Worm (Caenorhabditis elegans) whole organism, young adult: ENCODE data around the gene R148.5.
A peak's percentile ranks its signal among the peaks of the same experiment; 100 is the strongest.

Experiments used
- F22D6.2 ChIP-seq: sonication (generic microtip); optimal IDR thresholded peaks from 2 replicates; lab custom pipeline; 2016; ENCODE audit warnings: mild to moderate bottlenecking, missing genetic modification characterization, missing compliant biosample characterization
- F37B4.10 ChIP-seq: fragments of 200-800 bp; sonication (Bioruptor generic); IDR thresholded peaks from 2 replicates; pipeline ENCODE4 v1.3.6; 2022; ENCODE audit warnings: missing genetic modification characterization, missing compliant biosample characterization
- K12H6.12 ChIP-seq: fragments of 200-800 bp; sonication (Bioruptor generic); optimal IDR thresholded peaks from 2 replicates; lab custom pipeline; 2018; ENCODE audit warnings: mild to moderate bottlenecking, missing genetic modification characterization, missing compliant biosample characterization
- T26A5.8 ChIP-seq: sonication (generic microtip); optimal IDR thresholded peaks from 2 replicates; lab custom pipeline; 2016; ENCODE audit warnings: missing genetic modification characterization, missing compliant biosample characterization
- Y53G8AR.9 ChIP-seq: fragments of 200-800 bp; sonication (Bioruptor generic); conservative IDR thresholded peaks from 2 replicates; pipeline ENCODE4 v1.3.6; 2022; ENCODE audit warnings: missing genetic modification reagents, missing genetic modification characterization, missing compliant biosample characterization
- ama-1 ChIP-seq, 3 experiments: fragments of 150-350 bp in 1 of 3; sonication (generic microtip) in 2 of 3; optimal IDR thresholded peaks; 2 replicates each; lab custom pipeline; 2014 to 2018; ENCODE audit warnings: missing biosample characterization in 2 of 3, missing genetic modification characterization in 2 of 3, missing genetic modification reagents in 2 of 3
- athp-1 ChIP-seq: sonication (generic microtip); optimal IDR thresholded peaks from 2 replicates; lab custom pipeline; 2017; ENCODE audit warnings: mild to moderate bottlenecking, missing genetic modification characterization, missing compliant biosample characterization
- hmg-1.2 ChIP-seq: fragments of 200-800 bp; sonication (Bioruptor generic); IDR thresholded peaks from 2 replicates; pipeline ENCODE4 v1.3.6; 2022; ENCODE audit warnings: missing genetic modification reagents, missing genetic modification characterization, missing compliant biosample characterization
- let-607 ChIP-seq, 2 experiments: fragments of 200-800 bp in 1 of 2; sonication (Bioruptor generic) in 1 of 2; sonication (generic microtip) in 1 of 2; optimal IDR thresholded peaks; 2 replicates each; lab custom pipeline; 2016 to 2018; ENCODE audit warnings: mild to moderate bottlenecking in 2 of 2, missing compliant biosample characterization in 2 of 2, missing genetic modification characterization in 2 of 2, moderate library complexity in 2 of 2, missing genotype in 1 of 2
- nfyb-1 ChIP-seq: fragments of 200-800 bp; sonication (Bioruptor generic); IDR thresholded peaks from 2 replicates; pipeline ENCODE4 v1.3.6; 2022; ENCODE audit warnings: missing genetic modification reagents, missing genetic modification characterization, missing compliant biosample characterization
- pbrm-1 ChIP-seq: fragments of 200-800 bp; sonication (Bioruptor generic); IDR thresholded peaks from 2 replicates; pipeline ENCODE4 v1.3.6; 2022; ENCODE audit warnings: missing genetic modification reagents, missing genetic modification characterization, missing compliant biosample characterization
- rec-8 ChIP-seq, 2 experiments: sonication (generic microtip); optimal IDR thresholded peaks; 2 replicates each; lab custom pipeline; 2016; ENCODE audit warnings: mild to moderate bottlenecking in 2 of 2, missing genetic modification characterization in 2 of 2, missing genetic modification reagents in 2 of 2, missing genotype in 2 of 2, missing biosample characterization in 1 of 2, missing compliant biosample characterization in 1 of 2, moderate library complexity in 1 of 2
- tbp1 ChIP-seq: fragments of 200-800 bp; sonication (Bioruptor generic); optimal IDR thresholded peaks from 2 replicates; lab custom pipeline; 2018; ENCODE audit warnings: mild to moderate bottlenecking, missing genetic modification characterization, missing compliant biosample characterization
- tlf-1 ChIP-seq: fragments of 200-800 bp; sonication (Bioruptor generic); optimal IDR thresholded peaks from 2 replicates; lab custom pipeline; 2018; ENCODE audit warnings: mild to moderate bottlenecking, missing genetic modification characterization, missing compliant biosample characterization
- ztf-28 ChIP-seq: fragments of 200-800 bp; sonication (Bioruptor generic); IDR thresholded peaks from 2 replicates; pipeline ENCODE4 v1.3.6; 2022; ENCODE audit warnings: missing genetic modification reagents, missing genetic modification characterization, missing compliant biosample characterization

Gene R148.5

ce11 chrIII:3219050-3219449 is 53.6 kb downstream of the R148.5 start, which contains the start of gene frm-8:
TSS of gene frm-8 (minus strand) at chrIII:3219150.
- TF ChIP-seq ztf-28 (GFP tag; lab: Robert Waterston, UW): no peak
- no peak for TF ChIP-seq F37B4.10
- TF ChIP-seq let-607 (tag; optimal IDR thresholded peaks at IDR 0.05; lab: Kevin White, UChicago): no peak
- no peak for TF ChIP-seq tlf-1 (GFP tag; lab: Kevin White, UChicago)
- no peak for TF ChIP-seq T26A5.8
- no peak for TF ChIP-seq rec-8 (tag; optimal IDR thresholded peaks at IDR 0.05; lab: Kevin White, UChicago)
- TF ChIP-seq F22D6.2: no peak
- TF ChIP-seq athp-1 (tag; lab: Kevin White, UChicago): no peak
- TF ChIP-seq Y53G8AR.9 (GFP tag; lab: Robert Waterston, UW): no peak

ce11 chrIII:3220287-3220686 is 54.8 kb downstream of the R148.5 start:
- TF ChIP-seq K12H6.12 (tag; lab: Kevin White, UChicago) (peak; percentile 19), nfyb-1 (0 out of 2 replicates have a peak, but pooled peaks have one; percentile 16), tbp1 (GFP tag; lab: Kevin White, UChicago) (no peak), pbrm-1 (GFP tag; lab: Robert Waterston, UW) (0 out of 2 replicates have a peak, but pooled peaks have one; percentile 14), hmg-1.2 (GFP tag; lab: Robert Waterston, UW) (peak; percentile 73), ama-1 (optimal IDR thresholded peaks at IDR 0.05; lab: Kevin White, UChicago) (no peak), ama-1 (GFP tag; optimal IDR thresholded peaks at IDR 0.05; lab: Kevin White, UChicago) (no peak)
